Fruit fly (Drosophila melanogaster): ENCODE data around the gene Mhcl.

Gene Mhcl

DNA sequence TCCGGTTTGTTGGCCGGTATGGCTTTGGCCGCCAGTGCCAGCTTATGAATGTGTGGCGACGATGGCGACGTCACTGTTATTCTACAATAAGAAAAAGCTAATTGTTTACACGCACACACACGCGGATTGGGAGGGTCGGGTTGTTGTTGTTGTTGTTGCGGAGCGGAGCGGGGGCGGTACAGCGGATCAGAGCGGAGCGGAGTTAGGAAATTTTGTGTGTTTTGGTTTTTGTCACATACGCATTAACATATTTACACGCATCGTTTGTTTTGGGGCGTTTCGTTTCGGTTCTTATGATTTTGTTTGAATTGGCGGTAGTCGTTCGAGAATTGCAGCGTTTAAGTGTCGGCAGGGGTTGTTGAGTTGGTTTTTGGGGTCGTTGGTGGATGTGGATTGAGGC is 29.3 kb downstream of the Mhcl start (continued):
- peak; percentile 3 for TF ChIP-seq CG3838 (GFP tag; optimal IDR thresholded peaks at IDR 0.05)
- TF ChIP-seq CG3065 (GFP tag; optimal IDR thresholded peaks at IDR 0.05): no peak
- no peak for TF ChIP-seq Trl (optimal IDR thresholded peaks at IDR 0.05)
- peak; percentile 46 for TF ChIP-seq Trl (GFP tag; optimal IDR thresholded peaks at IDR 0.05)
- peak; percentile 43 for TF ChIP-seq Meics (GFP tag; optimal IDR thresholded peaks at IDR 0.05)
- peak; percentile 13 for TF ChIP-seq Hey (tag; optimal IDR thresholded peaks at IDR 0.05)
- TF ChIP-seq gce (GFP tag; IDR thresholded peaks at IDR 0.05): peak; percentile 43; the same call in 1 of the 3 replicates
- no peak for TF ChIP-seq pzg (GFP tag; optimal IDR thresholded peaks at IDR 0.05)
- 0 out of 2 replicates have a peak, but pooled peaks have one; percentile 29 for TF ChIP-seq CG11085 (GFP tag; IDR thresholded peaks at IDR 0.05)
- TF ChIP-seq Side (GFP tag; optimal IDR thresholded peaks at IDR 0.05): no peak
- peak; percentile 47; the same call in 1 of the 2 replicates for TF ChIP-seq Rfx (GFP tag; IDR thresholded peaks at IDR 0.05)
- peak; percentile 87 for TF ChIP-seq CG4360 (GFP tag; IDR thresholded peaks at IDR 0.05)
- TF ChIP-seq otp (GFP tag; IDR thresholded peaks at IDR 0.05): no peak
- no peak for TF ChIP-seq Optix (GFP tag; IDR thresholded peaks at IDR 0.05)
- peak; percentile 48 for TF ChIP-seq bab2 (GFP tag; optimal IDR thresholded peaks at IDR 0.05)
- peak; percentile 52 for TF ChIP-seq CG31365 (tag; optimal IDR thresholded peaks at IDR 0.05)
- no peak for TF ChIP-seq mld (GFP tag; IDR thresholded peaks at IDR 0.05; ENCODE audit: partially characterized antibody)
- TF ChIP-seq CG10959 (GFP tag; IDR thresholded peaks at IDR 0.05): no peak
- no peak for TF ChIP-seq CG4854 (GFP tag; optimal IDR thresholded peaks at IDR 0.05)
- peak; percentile 67; the same call in 2 of the 3 replicates for TF ChIP-seq ci (GFP tag; IDR thresholded peaks at IDR 0.05)
- TF ChIP-seq CG2712 (tag; optimal IDR thresholded peaks at IDR 0.05): no peak
- TF ChIP-seq CG2678 (tag; optimal IDR thresholded peaks at IDR 0.05): no peak
- TF ChIP-seq CG2116 (GFP tag; optimal IDR thresholded peaks at IDR 0.05): no peak
- no peak for TF ChIP-seq dati (GFP tag; IDR thresholded peaks at IDR 0.05)
- no peak for TF ChIP-seq Lpt (GFP tag; optimal IDR thresholded peaks at IDR 0.05)
- TF ChIP-seq mirr (GFP tag; optimal IDR thresholded peaks at IDR 0.05): peak; percentile 54
- TF ChIP-seq CG8388 (GFP tag; optimal IDR thresholded peaks at IDR 0.05): no peak
- no peak for TF ChIP-seq emc (GFP tag; optimal IDR thresholded peaks at IDR 0.05)
- TF ChIP-seq CG10209 (GFP tag; optimal IDR thresholded peaks at IDR 0.05): peak; percentile 50
- TF ChIP-seq org-1 (GFP tag; optimal IDR thresholded peaks at IDR 0.05): peak; percentile 56
- TF ChIP-seq CG14965 (GFP tag; optimal IDR thresholded peaks at IDR 0.05; ENCODE audit: borderline replicate concordance): no peak
- no peak for TF ChIP-seq CG18599 (GFP tag; optimal IDR thresholded peaks at IDR 0.05)
- TF ChIP-seq sna (GFP tag; IDR thresholded peaks at IDR 0.05; ENCODE audit: partially characterized antibody): no peak
- TF ChIP-seq crol (GFP tag; IDR thresholded peaks at IDR 0.05): peak; percentile 86
- TF ChIP-seq CG12071 (GFP tag; optimal IDR thresholded peaks at IDR 0.05): no peak
- peak; percentile 3 for TF ChIP-seq CG6654 (GFP tag; optimal IDR thresholded peaks at IDR 0.05)
- TF ChIP-seq CG17359 (tag; optimal IDR thresholded peaks at IDR 0.05): no peak
- TF ChIP-seq CG5953 (GFP tag; IDR thresholded peaks at IDR 0.05): no peak
- no peak for TF ChIP-seq cato (GFP tag; optimal IDR thresholded peaks at IDR 0.05; ENCODE audit: borderline replicate concordance)
- peak; percentile 94 for TF ChIP-seq kni (GFP tag; optimal IDR thresholded peaks at IDR 0.05)
- peak; percentile 48 for TF ChIP-seq CG12219 (GFP tag; optimal IDR thresholded peaks at IDR 0.05)
- TF ChIP-seq jigr1 (GFP tag; IDR thresholded peaks at IDR 0.05): no peak
- no peak for TF ChIP-seq phol (tag; optimal IDR thresholded peaks at IDR 0.05)
- TF ChIP-seq CG6175 (GFP tag; IDR thresholded peaks at IDR 0.05): no peak
- peak; percentile 40 for TF ChIP-seq NfI (GFP tag; optimal IDR thresholded peaks at IDR 0.05)
- TF ChIP-seq CG6765 (GFP tag; optimal IDR thresholded peaks at IDR 0.05): peak; percentile 24
- TF ChIP-seq sens (GFP tag): peak; percentile 88
- no peak for TF ChIP-seq mam (GFP tag; optimal IDR thresholded peaks at IDR 0.05)
- TF ChIP-seq da (GFP tag; optimal IDR thresholded peaks at IDR 0.05): no peak
- no peak for TF ChIP-seq CG4730 (GFP tag; IDR thresholded peaks at IDR 0.05)
- TF ChIP-seq dysf (GFP tag; IDR thresholded peaks at IDR 0.05): peak; percentile 24; the same call in 1 of the 3 replicates
- peak in 1 of 3 experiments; percentile 24 for TF ChIP-seq lola (GFP tag; optimal IDR thresholded peaks at IDR 0.05)
